Worm (Caenorhabditis elegans): ENCODE data around the gene nspb-6.

nspb-6 gene

DNA sequence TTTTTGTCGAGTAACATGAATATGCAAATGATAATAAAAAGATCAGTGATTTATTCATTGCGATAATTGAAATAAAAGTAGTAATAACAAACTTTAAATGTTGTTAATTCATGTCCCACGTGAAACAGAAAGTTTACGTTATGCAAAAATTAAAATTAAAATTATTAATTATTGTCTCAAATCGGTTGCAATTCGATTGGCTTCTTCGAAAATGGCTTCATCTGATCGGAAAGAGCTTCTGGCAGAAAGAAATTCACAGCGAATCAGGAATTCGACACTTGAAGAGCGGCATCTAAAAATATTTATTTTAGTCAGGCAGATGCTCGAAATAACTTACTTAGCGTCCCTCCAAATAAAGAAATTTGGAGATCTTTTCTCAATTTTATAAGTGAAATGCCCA, 29.5 kb upstream of the nspb-6 start, which contains the start of gene spe-27 (continued):
- TF ChIP-seq aly-2 (tag; optimal IDR thresholded peaks at IDR 0.05) (no peak), nhr-48 (tag; optimal IDR thresholded peaks at IDR 0.05) (no peak)

DNA sequence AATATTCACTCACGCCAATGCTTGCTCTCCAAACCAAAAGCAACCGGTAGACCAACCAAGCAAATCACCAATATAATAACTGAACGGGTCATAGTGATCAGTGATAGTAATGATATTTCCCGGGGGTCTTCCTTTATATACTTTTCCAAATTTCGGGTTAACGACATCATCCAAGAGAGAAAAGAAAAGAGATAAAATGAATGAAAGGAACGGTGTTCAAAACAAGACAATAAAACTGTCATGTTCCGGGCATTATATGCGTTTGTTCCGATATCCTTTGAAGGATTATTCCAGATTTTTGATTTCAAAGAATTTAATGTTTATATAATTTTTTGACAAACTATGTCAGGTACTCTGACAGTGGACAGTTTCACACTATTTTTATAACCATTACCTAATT, 28.1 kb upstream of the nspb-6 start, which contains the start of gene C06E7.88:
TSS of gene C06E7.88 (minus strand) at position 101 of the 400 bp plus-strand sequence.
- TF ChIP-seq aly-2 (tag; optimal IDR thresholded peaks at IDR 0.05) (no peak), nhr-41 (GFP tag; IDR thresholded peaks at IDR 0.05) (no peak), aha-1 (tag) (peak; percentile 25), T20F7.1 (GFP tag; optimal IDR thresholded peaks at IDR 0.05) (no peak), mdt-29 (GFP tag; IDR thresholded peaks at IDR 0.05) (no peak)

DNA sequence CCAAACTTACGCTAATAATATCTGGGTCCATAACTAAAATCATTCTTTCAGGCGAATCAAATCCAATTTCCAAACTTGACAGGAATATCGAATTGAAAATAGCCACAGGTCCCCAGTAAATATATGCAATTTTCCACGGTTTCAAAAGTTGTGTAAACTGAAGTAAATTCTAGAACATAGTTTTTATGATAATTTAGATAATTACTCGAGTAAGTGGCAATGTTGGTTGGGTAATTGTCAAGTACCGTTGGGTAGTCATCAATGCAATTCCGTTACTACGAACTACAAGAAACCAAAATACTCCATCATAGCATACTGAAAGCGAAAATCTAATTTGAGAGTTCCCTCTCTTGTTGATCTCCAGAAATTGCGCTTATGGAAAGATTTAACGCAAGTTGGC, 25.9 kb upstream of the nspb-6 start:
- TF ChIP-seq ztf-11 (tag; optimal IDR thresholded peaks at IDR 0.05) (no peak), unc-62 (GFP tag; optimal IDR thresholded peaks at IDR 0.05 in 1 of 2) (peak in 1 of 2 experiments; percentile 53), unc-62 (tag; optimal IDR thresholded peaks at IDR 0.05) (no peak)

ce11 chrIV:5870072-5870471, 25.2 kb upstream of the nspb-6 start, which contains the start of gene srv-17:
srv-17 (minus strand) TSS chrIV:5870172.
- TF ChIP-seq lin-39 (tag; optimal IDR thresholded peaks at IDR 0.05) (no peak), nhr-237 (tag; optimal IDR thresholded peaks at IDR 0.05) (no peak), snpc-4 (tag; optimal IDR thresholded peaks at IDR 0.05) (no peak), nhr-6 (tag; optimal IDR thresholded peaks at IDR 0.05) (no peak), aha-1 (tag) (no peak), zip-11 (GFP tag; IDR thresholded peaks at IDR 0.05) (no peak), nhr-42 (GFP tag; IDR thresholded peaks at IDR 0.05) (no peak), saeg-2 (GFP tag; IDR thresholded peaks at IDR 0.05) (no peak), madf-9 (GFP tag; conservative IDR thresholded peaks at IDR 0.05) (no peak), ama-1 (optimal IDR thresholded peaks at IDR 0.05) (no peak), spr-1 (tag; optimal IDR thresholded peaks at IDR 0.05) (no peak), nhr-111 (GFP tag; optimal IDR thresholded peaks at IDR 0.05) (no peak), snpc-1.2 (GFP tag; IDR thresholded peaks at IDR 0.05) (no peak)

DNA sequence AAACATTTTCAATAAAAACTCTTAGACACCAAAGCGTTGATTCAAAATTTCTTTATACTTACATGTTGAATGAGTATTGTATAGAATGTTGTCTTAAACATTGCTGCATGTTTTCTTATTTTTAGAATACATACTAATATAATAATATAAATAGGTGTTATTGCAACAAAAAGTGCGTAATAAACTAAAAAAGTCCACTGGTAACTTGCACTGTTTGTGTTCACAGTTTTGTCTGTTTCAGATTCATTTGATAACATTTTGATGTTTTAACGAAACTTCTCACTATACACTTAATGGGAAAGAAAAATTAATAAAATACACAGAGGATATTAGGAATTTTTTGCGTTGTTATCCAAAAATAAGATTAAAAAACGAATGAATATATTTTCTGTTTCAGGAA, 21.5 kb upstream of the nspb-6 start, which contains the start of gene srv-19:
TSS of gene srv-19 (minus strand) at position 101 of the 400 bp plus-strand sequence.
- no peak for TF ChIP-seq zfp-3 (GFP tag; conservative IDR thresholded peaks at IDR 0.05)
- no peak for TF ChIP-seq tra-1 (GFP tag; IDR thresholded peaks at IDR 0.05)
- TF ChIP-seq lin-29 (GFP tag; IDR thresholded peaks at IDR 0.05), result no peak
- TF ChIP-seq egl-43 (GFP tag; IDR thresholded peaks at IDR 0.05), result no peak

- TF ChIP-seq tra-1 (GFP tag; IDR thresholded peaks at IDR 0.05), result no peak
- no peak for TF ChIP-seq mxl-3 (GFP tag; optimal IDR thresholded peaks at IDR 0.05)
These were observed 18.0 kb upstream of the nspb-6 start, which contains the start of gene srv-21 for ce11 chrIV:5877246-5877645. srv-21 (minus strand) TSS chrIV:5877346.

DNA sequence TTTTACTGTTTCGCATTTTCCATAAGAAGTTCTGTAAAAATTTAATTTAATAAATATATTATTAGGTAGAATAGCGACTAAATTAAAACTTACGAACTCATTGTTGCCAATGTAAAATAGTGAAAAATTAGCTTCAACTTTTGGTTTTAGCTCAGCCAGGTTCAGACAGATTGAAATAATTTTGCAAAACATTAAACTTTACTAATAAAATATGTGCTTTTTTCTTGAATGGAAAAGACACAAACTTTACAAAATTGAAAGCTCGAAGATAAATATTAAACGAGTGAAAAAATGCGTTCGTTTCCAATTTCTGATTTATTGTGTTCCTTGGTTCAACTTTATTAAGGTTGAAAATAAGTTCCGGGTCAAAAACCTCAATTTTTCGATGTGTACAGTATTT, 15.4 kb upstream of the nspb-6 start, which contains the start of gene srv-22:
TSS of gene srv-22 (minus strand) at position 101 of the 400 bp plus-strand sequence.
- TF ChIP-seq nhr-77 (tag; optimal IDR thresholded peaks at IDR 0.05) (no peak), nhr-10 (tag; optimal IDR thresholded peaks at IDR 0.05) (no peak), duxl-1 (tag; optimal IDR thresholded peaks at IDR 0.05; ENCODE audit: poor library complexity) (no peak), egl-43 (GFP tag; IDR thresholded peaks at IDR 0.05) (no peak), nhr-42 (GFP tag; IDR thresholded peaks at IDR 0.05) (no peak), lsy-2 (tag; optimal IDR thresholded peaks at IDR 0.05) (no peak), nhr-48 (tag; optimal IDR thresholded peaks at IDR 0.05) (no peak)
